Fruit fly (Drosophila melanogaster) whole organism, prepupa: ENCODE results near the gene OXA1L.

Experiments
- CG3919 ChIP-seq: fragments of 200-800 bp; sonication (Bioruptor generic); optimal IDR thresholded peaks from 3 replicates; lab custom pipeline; 2016; ENCODE audit warnings: missing biosample characterization, missing genetic modification characterization
- CG6163 ChIP-seq: fragments of 200-800 bp; sonication (Bioruptor generic); IDR thresholded peaks from 3 replicates; pipeline ENCODE4 v1.3.6; 2022; ENCODE audit warnings: missing biosample characterization, missing genetic modification characterization
- CG6854 ChIP-seq: fragments of 200-800 bp; sonication (Bioruptor generic); optimal IDR thresholded peaks from 2 replicates; lab custom pipeline; 2017; ENCODE audit warnings: missing biosample characterization, mild to moderate bottlenecking, missing genetic modification characterization
- CG8119 ChIP-seq: fragments of 200-800 bp; sonication (Bioruptor generic); IDR thresholded peaks from 3 replicates; pipeline ENCODE4 v1.3.6; 2022; ENCODE audit warnings: missing biosample characterization, missing genetic modification characterization
- achi ChIP-seq: fragments of 200-800 bp; sonication (Bioruptor generic); optimal IDR thresholded peaks from 3 replicates; lab custom pipeline; 2016; ENCODE audit warnings: missing biosample characterization, missing genetic modification characterization
- lz ChIP-seq: fragments of 200-800 bp; sonication (Bioruptor generic); optimal IDR thresholded peaks from 3 replicates; lab custom pipeline; 2016; ENCODE audit warnings: missing biosample characterization, missing genetic modification characterization
- net ChIP-seq: fragments of 200-800 bp; sonication (Bioruptor generic); optimal IDR thresholded peaks from 3 replicates; lab custom pipeline; 2016; ENCODE audit warnings: missing biosample characterization, missing genetic modification characterization
- ss ChIP-seq, 2 experiments: fragments of 200-800 bp; sonication (Bioruptor generic); optimal IDR thresholded peaks; 2 replicates in 1 of 2; 3 replicates in 1 of 2; lab custom pipeline; 2017 to 2018; ENCODE audit warnings: mild to moderate bottlenecking in 2 of 2, missing biosample characterization in 2 of 2, missing genetic modification characterization in 2 of 2, moderate library complexity in 1 of 2
- svp ChIP-seq: fragments of 200-800 bp; sonication (Bioruptor generic); peaks from one replicate; lab custom pipeline; 2016; ENCODE audit warnings: missing biosample characterization, missing genetic modification characterization
- vri ChIP-seq: fragments of 200-800 bp; sonication (Bioruptor generic); optimal IDR thresholded peaks from 3 replicates; lab custom pipeline; 2016; ENCODE audit warnings: missing biosample characterization, mild to moderate bottlenecking, missing genetic modification characterization

DNA sequence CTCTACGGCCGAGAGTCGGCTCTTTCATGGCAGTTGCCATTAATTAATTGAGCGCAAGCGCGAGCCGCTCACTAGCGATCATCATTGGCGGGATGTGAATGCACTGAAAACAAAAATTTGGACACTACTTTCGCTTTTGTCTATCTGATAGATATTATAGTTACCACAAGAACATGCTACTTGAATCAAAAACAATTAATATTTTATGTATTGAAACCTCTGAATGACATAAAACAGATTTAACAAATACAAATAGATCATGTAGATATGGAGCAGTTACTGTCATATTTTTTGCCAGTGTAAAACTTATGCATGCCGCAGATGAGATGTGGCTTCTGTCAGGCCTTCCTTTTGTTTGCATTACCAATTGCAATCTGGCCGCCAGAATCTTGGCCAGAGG, 41.7 kb upstream of the OXA1L start:
- TF ChIP-seq lz (peak; percentile 33), vri (no peak), CG6854 (GFP tag; lab: Kevin White, UChicago) (no peak), CG8119 (GFP tag; lab: Robert Waterston, UW) (peak; percentile 71), svp (GFP tag; lab: Kevin White, UChicago) (peak; percentile 65), ss (GFP tag; optimal IDR thresholded peaks at IDR 0.05; lab: Kevin White, UChicago) (peak; percentile 14 to 36), achi (GFP tag; lab: Kevin White, UChicago) (peak; percentile 69), CG3919 (GFP tag; lab: Kevin White, UChicago) (peak; percentile 67), net (GFP tag; lab: Kevin White, UChicago) (peak; percentile 43), CG6163 (GFP tag; lab: Robert Waterston, UW) (peak; percentile 60)
